Worm (Caenorhabditis elegans): ENCODE measurements around the gene fut-3.

ce11 chrII:5654215-5654614 lies 5.4 kb downstream of the fut-3 start, which contains the start of gene F59E12.1:
- TF ChIP-seq nhr-237 (tag; optimal IDR thresholded peaks at IDR 0.05) (no peak), snpc-4 (tag; optimal IDR thresholded peaks at IDR 0.05) (no peak), aly-2 (tag; optimal IDR thresholded peaks at IDR 0.05) (no peak), pha-4 (tag; optimal IDR thresholded peaks at IDR 0.05) (no peak), nhr-11 (tag; optimal IDR thresholded peaks at IDR 0.05) (no peak), mdl-1 (tag; optimal IDR thresholded peaks at IDR 0.05) (no peak), lin-39 (tag; optimal IDR thresholded peaks at IDR 0.05) (no peak), nhr-12 (tag; optimal IDR thresholded peaks at IDR 0.05) (no peak), lin-15B (tag; optimal IDR thresholded peaks at IDR 0.05) (no peak)
